Worm (Caenorhabditis elegans) whole organism, L1 larva: Measurements from ENCODE around the gene efn-3.

ENCODE experiments used
- C16A3.4 ChIP-seq: fragments of 150-350 bp; optimal IDR thresholded peaks from 2 replicates; lab custom pipeline; 2014; ENCODE audit warnings: missing biosample characterization, missing genetic modification characterization
- C34B4.2 ChIP-seq: sonication (generic microtip); optimal IDR thresholded peaks from 2 replicates; lab custom pipeline; 2017; ENCODE audit warnings: mild to moderate bottlenecking, missing genetic modification characterization, missing compliant biosample characterization
- ama-1 ChIP-seq: fragments of 150-350 bp; optimal IDR thresholded peaks from 2 replicates; lab custom pipeline; 2014
- blmp-1 ChIP-seq: fragments of 150-350 bp; optimal IDR thresholded peaks from 2 replicates; lab custom pipeline; 2014; ENCODE audit warnings: missing biosample characterization, missing genetic modification characterization
- ceh-82 ChIP-seq, 3 experiments: fragments of 150-350 bp in 1 of 3; sonication (generic microtip) in 2 of 3; optimal IDR thresholded peaks; 2 replicates each; lab custom pipeline; 2014 to 2017; ENCODE audit warnings: missing biosample characterization in 3 of 3, missing genetic modification characterization in 3 of 3
- ceh-90 ChIP-seq: sonication (generic microtip); optimal IDR thresholded peaks from 2 replicates; lab custom pipeline; 2016; ENCODE audit warnings: missing genetic modification characterization, missing compliant biosample characterization
- dpl-1 ChIP-seq, 3 experiments: fragments of 150-350 bp in 2 of 3; sonication (generic microtip) in 1 of 3; optimal IDR thresholded peaks; 2 replicates each; lab custom pipeline; 2014 to 2017; ENCODE audit warnings: missing biosample characterization in 3 of 3, missing genetic modification characterization in 3 of 3, missing genetic modification reagents in 3 of 3
- dsc-1 ChIP-seq: sonication (generic microtip); optimal IDR thresholded peaks from 2 replicates; lab custom pipeline; 2016; ENCODE audit warnings: mild to moderate bottlenecking, missing genetic modification characterization, missing compliant biosample characterization
- efl-1 ChIP-seq, 4 experiments: fragments of 150-350 bp; optimal IDR thresholded peaks in 3 of 4; peaks in 1 of 4; 1 replicate in 1 of 4; 2 replicates in 3 of 4; lab custom pipeline; 2014; ENCODE audit warnings: missing biosample characterization in 2 of 4, missing genetic modification characterization in 2 of 4, missing genetic modification reagents in 2 of 4
- efl-3 ChIP-seq: fragments of 200-800 bp; sonication (Bioruptor generic); optimal IDR thresholded peaks from 2 replicates; lab custom pipeline; 2018; ENCODE audit warnings: mild to moderate bottlenecking, missing genetic modification characterization, missing compliant biosample characterization
- egl-27 ChIP-seq, 2 experiments: fragments of 150-350 bp in 1 of 2; sonication (generic microtip); optimal IDR thresholded peaks; 3 replicates each; lab custom pipeline; 2017 to 2018; ENCODE audit warnings: missing biosample characterization in 2 of 2, missing genetic modification characterization in 2 of 2, missing genetic modification reagents in 2 of 2
- elt-2 ChIP-seq: sonication (generic microtip); optimal IDR thresholded peaks from 2 replicates; lab custom pipeline; 2016; ENCODE audit warnings: missing genetic modification characterization, mild to moderate bottlenecking, inconsistent platforms, missing compliant biosample characterization, missing genetic modification reagents
- elt-3 ChIP-seq, 6 experiments: fragments of 150-350 bp in 1 of 6; sonication (generic microtip); optimal IDR thresholded peaks; 2 replicates each; lab custom pipeline; 2017 to 2018; ENCODE audit warnings: missing biosample characterization in 6 of 6, missing genetic modification characterization in 6 of 6, inconsistent platforms in 1 of 6
- fkh-10 ChIP-seq: sonication (generic microtip); optimal IDR thresholded peaks from 2 replicates; lab custom pipeline; 2017; ENCODE audit warnings: missing biosample characterization, missing genetic modification reagents, missing genetic modification characterization
- fkh-8 ChIP-seq: sonication (generic microtip); optimal IDR thresholded peaks from 2 replicates; lab custom pipeline; 2016; ENCODE audit warnings: mild to moderate bottlenecking, missing genetic modification characterization, missing compliant biosample characterization
- grh-1 ChIP-seq: fragments of 200-800 bp; sonication (Bioruptor generic); IDR thresholded peaks from 2 replicates; pipeline ENCODE4 v1.3.6; 2022; ENCODE audit warnings: missing genetic modification reagents, missing genetic modification characterization, missing compliant biosample characterization
- isw-1 ChIP-seq: fragments of 200-800 bp; sonication (Bioruptor generic); IDR thresholded peaks from 2 replicates; pipeline ENCODE4 v1.3.6; 2022; ENCODE audit warnings: missing genetic modification characterization, missing compliant biosample characterization
- jun-1 ChIP-seq: fragments of 150-350 bp; optimal IDR thresholded peaks from 2 replicates; lab custom pipeline; 2014; ENCODE audit warnings: missing biosample characterization, missing genetic modification reagents, missing genetic modification characterization
- lin-13 ChIP-seq: fragments of 150-350 bp; optimal IDR thresholded peaks from 2 replicates; lab custom pipeline; 2014; ENCODE audit warnings: missing biosample characterization, missing genetic modification reagents, missing genetic modification characterization
- lin-14 ChIP-seq: fragments of 200-800 bp; sonication (Bioruptor generic); optimal IDR thresholded peaks from 2 replicates; lab custom pipeline; 2018; ENCODE audit warnings: mild to moderate bottlenecking, missing genetic modification characterization, moderate library complexity, missing compliant biosample characterization
- lin-15B ChIP-seq: fragments of 150-350 bp; sonication (generic microtip); optimal IDR thresholded peaks from 3 replicates; lab custom pipeline; 2014; ENCODE audit warnings: missing biosample characterization, missing genetic modification characterization
- lin-35 ChIP-seq, 2 experiments: fragments of 150-350 bp; optimal IDR thresholded peaks; 2 replicates each; lab custom pipeline; 2014; ENCODE audit warnings: missing biosample characterization in 2 of 2, missing genetic modification characterization in 2 of 2, missing genetic modification reagents in 2 of 2
- lsy-2 ChIP-seq, 2 experiments: fragments of 150-350 bp; optimal IDR thresholded peaks; 2 replicates each; lab custom pipeline; 2014; ENCODE audit warnings: missing biosample characterization in 2 of 2, missing genetic modification characterization in 2 of 2
- mab-9 ChIP-seq: fragments of 200-800 bp; sonication (Bioruptor generic); IDR thresholded peaks from 2 replicates; pipeline ENCODE4 v1.3.6; 2022; ENCODE audit warnings: missing genetic modification reagents, missing genetic modification characterization, missing compliant biosample characterization
- mep-1 ChIP-seq: fragments of 150-350 bp; optimal IDR thresholded peaks from 2 replicates; lab custom pipeline; 2014; ENCODE audit warnings: missing biosample characterization, missing genetic modification characterization
- nhr-12 ChIP-seq: sonication (generic microtip); optimal IDR thresholded peaks from 2 replicates; lab custom pipeline; 2017; ENCODE audit warnings: missing biosample characterization, missing genetic modification characterization
- nhr-20 ChIP-seq: sonication (generic microtip); optimal IDR thresholded peaks from 2 replicates; lab custom pipeline; 2016; ENCODE audit warnings: mild to moderate bottlenecking, missing genetic modification characterization, missing compliant biosample characterization
- nhr-47 ChIP-seq: sonication (generic microtip); optimal IDR thresholded peaks from 2 replicates; lab custom pipeline; 2016; ENCODE audit warnings: mild to moderate bottlenecking, missing genetic modification characterization, moderate library complexity, missing compliant biosample characterization
- nhr-71 ChIP-seq: sonication (generic microtip); optimal IDR thresholded peaks from 2 replicates; lab custom pipeline; 2016; ENCODE audit warnings: mild to moderate bottlenecking, missing genetic modification characterization, moderate library complexity, missing compliant biosample characterization
- nhr-77 ChIP-seq: fragments of 150-350 bp; optimal IDR thresholded peaks from 2 replicates; lab custom pipeline; 2014; ENCODE audit warnings: missing biosample characterization, missing genetic modification characterization
- nhr-85 ChIP-seq: sonication (generic microtip); peaks from one replicate; lab custom pipeline; 2016; ENCODE audit warnings: missing genetic modification characterization, inconsistent platforms, missing compliant biosample characterization
- nhr-90 ChIP-seq: sonication (generic microtip); optimal IDR thresholded peaks from 2 replicates; lab custom pipeline; 2016; ENCODE audit warnings: mild to moderate bottlenecking, missing genetic modification characterization, missing compliant biosample characterization; ENCODE audit not compliant: poor library complexity
- pqm-1 ChIP-seq: sonication (generic microtip); optimal IDR thresholded peaks from 3 replicates; lab custom pipeline; 2017; ENCODE audit warnings: missing biosample characterization, missing genetic modification characterization
- rnt-1 ChIP-seq: sonication (generic microtip); optimal IDR thresholded peaks from 2 replicates; lab custom pipeline; 2016; ENCODE audit warnings: mild to moderate bottlenecking, missing genetic modification characterization, moderate library complexity, missing compliant biosample characterization
- skn-1 ChIP-seq: fragments of 150-350 bp; optimal IDR thresholded peaks from 2 replicates; lab custom pipeline; 2014; ENCODE audit warnings: missing biosample characterization, missing genetic modification characterization
- snpc-4 ChIP-seq: fragments of 150-350 bp; optimal IDR thresholded peaks from 2 replicates; lab custom pipeline; 2014; ENCODE audit warnings: missing biosample characterization, missing genetic modification characterization
- snu-23 ChIP-seq: sonication (generic microtip); optimal IDR thresholded peaks from 2 replicates; lab custom pipeline; 2016; ENCODE audit warnings: missing genetic modification characterization, missing compliant biosample characterization
- sox-4 ChIP-seq: sonication (generic microtip); optimal IDR thresholded peaks from 2 replicates; lab custom pipeline; 2016; ENCODE audit warnings: missing genetic modification characterization, missing compliant biosample characterization
- tbx-2 ChIP-seq: sonication (generic microtip); optimal IDR thresholded peaks from 2 replicates; lab custom pipeline; 2016; ENCODE audit warnings: missing genetic modification characterization, missing compliant biosample characterization
- unc-130 ChIP-seq: fragments of 150-350 bp; optimal IDR thresholded peaks from 2 replicates; lab custom pipeline; 2017; ENCODE audit warnings: missing biosample characterization, missing genetic modification characterization, inconsistent platforms
- unc-30 ChIP-seq: sonication (generic microtip); optimal IDR thresholded peaks from 2 replicates; lab custom pipeline; 2017; ENCODE audit warnings: missing biosample characterization, missing genetic modification characterization
- unc-62 ChIP-seq: fragments of 150-350 bp; optimal IDR thresholded peaks from 2 replicates; lab custom pipeline; 2014; ENCODE audit warnings: missing biosample characterization, missing genetic modification reagents, missing genetic modification characterization
- unc-86 ChIP-seq: sonication (generic microtip); optimal IDR thresholded peaks from 2 replicates; lab custom pipeline; 2016; ENCODE audit warnings: missing genetic modification characterization, missing compliant biosample characterization
- unc-98 ChIP-seq: fragments of 200-800 bp; sonication (Bioruptor generic); IDR thresholded peaks from 2 replicates; pipeline ENCODE4 v1.3.6; 2022; ENCODE audit warnings: missing genetic modification characterization, missing compliant biosample characterization
- vab-15 ChIP-seq: sonication (generic microtip); optimal IDR thresholded peaks from 2 replicates; lab custom pipeline; 2017; ENCODE audit warnings: missing genotype, mild to moderate bottlenecking, missing genetic modification characterization, missing compliant biosample characterization
- xbp-1 ChIP-seq: sonication (generic microtip); optimal IDR thresholded peaks from 2 replicates; lab custom pipeline; 2016; ENCODE audit warnings: missing genetic modification characterization, missing compliant biosample characterization
- ztf-11 ChIP-seq, 2 experiments: sonication (generic microtip); optimal IDR thresholded peaks; 2 replicates each; lab custom pipeline; 2016 to 2017; ENCODE audit warnings: missing genetic modification characterization in 2 of 2, missing biosample characterization in 1 of 2, missing compliant biosample characterization in 1 of 2
- ztf-4 ChIP-seq: fragments of 150-350 bp; optimal IDR thresholded peaks from 2 replicates; lab custom pipeline; 2014; ENCODE audit warnings: missing biosample characterization, missing genetic modification characterization

efn-3 gene

ce11 chrX:13525094-13525493 lies 47.8 kb upstream of the efn-3 start:
- no peak for TF ChIP-seq snu-23 (GFP tag; lab: Kevin White, UChicago)
- no peak for TF ChIP-seq vab-15 (tag; lab: Kevin White, UChicago)
- TF ChIP-seq, all 84 proteins: peak for 0

ce11 chrX:13518861-13519713 lies 41.8 kb upstream of the efn-3 start, which contains the start of the genes cdk-4 and F18H3.1:
Gene cdk-4, minus strand, starts transcription at chrX:13518911.
Gene F18H3.1, plus strand, starts transcription at chrX:13519663.
- TF ChIP-seq ceh-90 (tag; lab: Kevin White, UChicago) (no peak), ztf-4 (tag; lab: Kevin White, UChicago) (no peak), nhr-20 (tag; lab: Kevin White, UChicago) (peak; percentile 26), isw-1 (GFP tag; lab: Robert Waterston, UW) (peak; percentile 2; the same call in 1 of the 2 replicates), egl-27 (tag; optimal IDR thresholded peaks at IDR 0.05; lab: Kevin White, UChicago) (peak in 1 of 2 experiments; percentile 48), pqm-1 (tag; lab: Kevin White, UChicago) (no peak), tbx-2 (tag; lab: Kevin White, UChicago) (peak; percentile 36), nhr-12 (no peak), C34B4.2 (tag; lab: Kevin White, UChicago) (no peak), elt-3 (tag; optimal IDR thresholded peaks at IDR 0.05; lab: Kevin White, UChicago) (no peak), snpc-4 (tag; lab: Kevin White, UChicago) (peak; percentile 14), nhr-77 (tag; lab: Kevin White, UChicago) (peak; percentile 11), lin-35 (GFP tag; optimal IDR thresholded peaks at IDR 0.05; lab: Kevin White, UChicago) (peak; percentile 23 to 33), lsy-2 (tag; optimal IDR thresholded peaks at IDR 0.05; lab: Kevin White, UChicago) (peak in 1 of 2 experiments; percentile 61), C16A3.4 (tag; lab: Kevin White, UChicago) (peak; percentile 21), efl-1 (optimal IDR thresholded peaks at IDR 0.05; lab: Kevin White, UChicago) (no peak), efl-1 (GFP tag; optimal IDR thresholded peaks at IDR 0.05 in 1 of 2; lab: Kevin White, UChicago) (peak in 1 of 2 experiments; percentile 33), jun-1 (peak; percentile 38), nhr-85 (peak; percentile 79), efl-3 (GFP tag; lab: Kevin White, UChicago) (no peak), mab-9 (GFP tag; lab: Robert Waterston, UW) (0 out of 2 replicates have a peak, but pooled peaks have one; percentile 11), mep-1 (peak; percentile 34), fkh-10 (no peak), rnt-1 (peak; percentile 30), lin-13 (GFP tag; lab: Kevin White, UChicago) (peak; percentile 34), unc-86 (tag; lab: Kevin White, UChicago) (peak; percentile 5), grh-1 (GFP tag; lab: Robert Waterston, UW) (peak; percentile 39; the same call in 1 of the 2 replicates), unc-62 (GFP tag; lab: Kevin White, UChicago) (no peak), unc-30 (tag; lab: Kevin White, UChicago) (no peak), skn-1 (tag; lab: Kevin White, UChicago) (peak; percentile 51), dpl-1 (GFP tag; optimal IDR thresholded peaks at IDR 0.05; lab: Kevin White, UChicago) (peak in 1 of 3 experiments; percentile 9), unc-130 (tag; lab: Kevin White, UChicago) (no peak), ztf-11 (tag; optimal IDR thresholded peaks at IDR 0.05; lab: Kevin White, UChicago) (peak in 1 of 2 experiments; percentile 41), lin-14 (peak; percentile 86), ceh-82 (tag; optimal IDR thresholded peaks at IDR 0.05; lab: Kevin White, UChicago) (peak in 1 of 3 experiments; percentile 52), nhr-47 (tag; lab: Kevin White, UChicago) (peak; percentile 30), ama-1 (lab: Kevin White, UChicago) (no peak), nhr-90 (tag; lab: Kevin White, UChicago) (peak; percentile 9), blmp-1 (tag; lab: Kevin White, UChicago) (peak; percentile 10), nhr-71 (peak; percentile 44), elt-2 (tag; lab: Kevin White, UChicago) (peak; percentile 5), sox-4 (no peak), fkh-8 (tag; lab: Kevin White, UChicago) (peak; percentile 34), xbp-1 (peak; percentile 31), lin-15B (tag; lab: Kevin White, UChicago) (peak; percentile 14), dsc-1 (tag; lab: Kevin White, UChicago) (peak; percentile 17), unc-98 (GFP tag; lab: Robert Waterston, UW) (no peak), snu-23 (GFP tag; lab: Kevin White, UChicago) (peak; percentile 45)
